Worm (Caenorhabditis elegans) whole organism, L4 larva: ENCODE results near the gene T12G3.4.

ENCODE experiments used
- F26F4.8 ChIP-seq: fragments of 200-800 bp; sonication (Bioruptor generic); conservative IDR thresholded peaks from 2 replicates; pipeline ENCODE4 v1.3.6; 2022; ENCODE audit warnings: missing genetic modification characterization, missing compliant biosample characterization
- ama-1 ChIP-seq: fragments of 150-350 bp; optimal IDR thresholded peaks from 2 replicates; lab custom pipeline; 2014; ENCODE audit warnings: inconsistent platforms, mixed read lengths
- daf-16 ChIP-seq, 3 experiments: sonication (generic microtip); optimal IDR thresholded peaks; 2 replicates each; lab custom pipeline; 2016 to 2017; ENCODE audit warnings: missing genetic modification characterization in 3 of 3, missing genetic modification reagents in 3 of 3, mild to moderate bottlenecking in 2 of 3, missing compliant biosample characterization in 2 of 3, missing biosample characterization in 1 of 3, moderate library complexity in 1 of 3
- jun-1 ChIP-seq: fragments of 150-350 bp; optimal IDR thresholded peaks from 2 replicates; lab custom pipeline; 2014; ENCODE audit warnings: missing biosample characterization, missing genetic modification reagents, missing genetic modification characterization
- mep-1 ChIP-seq: fragments of 150-350 bp; sonication (generic microtip); optimal IDR thresholded peaks from 3 replicates; lab custom pipeline; 2014; ENCODE audit warnings: missing biosample characterization, missing genetic modification characterization
- nhr-28 ChIP-seq: fragments of 150-350 bp; optimal IDR thresholded peaks from 2 replicates; lab custom pipeline; 2014; ENCODE audit warnings: missing biosample characterization, missing genetic modification characterization
- pqm-1 ChIP-seq: sonication (generic microtip); optimal IDR thresholded peaks from 2 replicates; lab custom pipeline; 2017; ENCODE audit warnings: missing biosample characterization, missing genetic modification characterization
- unc-130 ChIP-seq: sonication (generic microtip); optimal IDR thresholded peaks from 2 replicates; lab custom pipeline; 2016; ENCODE audit warnings: missing genetic modification reagents, missing genetic modification characterization, missing compliant biosample characterization
- unc-39 ChIP-seq: sonication (generic microtip); optimal IDR thresholded peaks from 2 replicates; lab custom pipeline; 2017; ENCODE audit warnings: missing biosample characterization, missing genetic modification characterization
- unc-62 ChIP-seq, 3 experiments: fragments of 150-350 bp in 1 of 3; sonication (generic microtip); optimal IDR thresholded peaks in 2 of 3; peaks in 1 of 3; 1 replicate in 1 of 3; 2 replicates in 2 of 3; lab custom pipeline; 2014 to 2017; ENCODE audit warnings: missing biosample characterization in 3 of 3, missing genetic modification characterization in 3 of 3, missing genetic modification reagents in 3 of 3, missing genotype in 1 of 3

ce11 chrIV:12068590-12068989, 20.5 kb downstream of the T12G3.4 start, which contains the start of gene bath-37:
- TF ChIP-seq jun-1 (tag; lab: Kevin White, UChicago) (no peak), pqm-1 (tag; lab: Kevin White, UChicago) (no peak), mep-1 (tag; lab: Kevin White, UChicago) (no peak), ama-1 (lab: Kevin White, UChicago) (no peak), unc-62 (GFP tag; optimal IDR thresholded peaks at IDR 0.05 in 1 of 2; lab: Kevin White, UChicago) (no peak), unc-62 (tag; optimal IDR thresholded peaks at IDR 0.05; lab: Kevin White, UChicago) (no peak), unc-39 (no peak), unc-130 (no peak), daf-16 (GFP tag; optimal IDR thresholded peaks at IDR 0.05; lab: Kevin White, UChicago) (no peak), daf-16 (tag; optimal IDR thresholded peaks at IDR 0.05; lab: Kevin White, UChicago) (no peak), nhr-28 (tag; lab: Kevin White, UChicago) (no peak), F26F4.8 (GFP tag; lab: Robert Waterston, UW) (no peak)
